Fruit fly (Drosophila melanogaster) whole organism, embryonic: ENCODE results near the gene CG14818.

ENCODE experiments used
- B-H1 ChIP-seq: fragments of 200-800 bp; sonication (Bioruptor generic); IDR thresholded peaks from 3 replicates; pipeline ENCODE4 v1.3.6; 2022; ENCODE audit warnings: missing biosample characterization, missing genetic modification characterization
- Bteb2 ChIP-seq: fragments of 200-800 bp; sonication (Bioruptor generic); optimal IDR thresholded peaks from 2 replicates; lab custom pipeline; 2016; ENCODE audit warnings: missing biosample characterization, missing genetic modification characterization
- C15 ChIP-seq: fragments of 200-800 bp; sonication (Bioruptor generic); IDR thresholded peaks from 3 replicates; pipeline ENCODE4 v1.3.6; 2022; ENCODE audit warnings: missing biosample characterization, missing genetic modification characterization
- CG10209 ChIP-seq: fragments of 200-800 bp; sonication (Bioruptor generic); optimal IDR thresholded peaks from 3 replicates; lab custom pipeline; 2017; ENCODE audit warnings: missing biosample characterization, mild to moderate bottlenecking, missing genetic modification characterization, missing genetic modification reagents
- CG10321 ChIP-seq: fragments of 200-800 bp; sonication (Bioruptor generic); IDR thresholded peaks from 2 replicates; pipeline ENCODE4 v1.3.6; 2022; ENCODE audit warnings: missing biosample characterization, missing genetic modification characterization
- CG11398 ChIP-seq: fragments of 200-800 bp; sonication (Bioruptor generic); optimal IDR thresholded peaks from 2 replicates; lab custom pipeline; 2016; ENCODE audit warnings: missing biosample characterization, missing genetic modification characterization
- CG11504 ChIP-seq: fragments of 200-800 bp; sonication (Bioruptor generic); optimal IDR thresholded peaks from 3 replicates; lab custom pipeline; 2019; ENCODE audit warnings: missing biosample characterization, mild to moderate bottlenecking, missing genetic modification characterization, moderate library complexity
- CG12236 ChIP-seq: fragments of 200-800 bp; sonication (Bioruptor generic); optimal IDR thresholded peaks from 2 replicates; lab custom pipeline; 2016; ENCODE audit warnings: missing biosample characterization, missing genetic modification characterization
- CG13123 ChIP-seq: fragments of 200-800 bp; sonication (Bioruptor generic); optimal IDR thresholded peaks from 2 replicates; lab custom pipeline; 2016; ENCODE audit warnings: missing biosample characterization, missing genetic modification characterization
- CG14667 ChIP-seq: fragments of 200-800 bp; sonication (Bioruptor generic); IDR thresholded peaks from 2 replicates; pipeline ENCODE4 v1.3.6; 2022; ENCODE audit warnings: missing biosample characterization, missing genetic modification characterization
- CG15601 ChIP-seq: fragments of 200-800 bp; sonication (Bioruptor generic); optimal IDR thresholded peaks from 3 replicates; lab custom pipeline; 2019; ENCODE audit warnings: missing biosample characterization, mild to moderate bottlenecking, missing genetic modification characterization, moderate library complexity
- CG17385 ChIP-seq: fragments of 200-800 bp; sonication (Bioruptor generic); optimal IDR thresholded peaks from 3 replicates; lab custom pipeline; 2018; ENCODE audit warnings: missing biosample characterization, mild to moderate bottlenecking, missing genetic modification characterization
- CG18011 ChIP-seq: fragments of 200-800 bp; sonication (Bioruptor generic); optimal IDR thresholded peaks from 2 replicates; lab custom pipeline; 2017; ENCODE audit warnings: missing biosample characterization, missing genetic modification characterization, mild to moderate bottlenecking, moderate library complexity, missing genotype
- CG1832 ChIP-seq: fragments of 200-800 bp; sonication (Bioruptor generic); optimal IDR thresholded peaks from 2 replicates; lab custom pipeline; 2017; ENCODE audit warnings: missing biosample characterization, mild to moderate bottlenecking, missing genetic modification characterization, inconsistent platforms
- CG2712 ChIP-seq: fragments of 200-800 bp; optimal IDR thresholded peaks from 3 replicates; lab custom pipeline; 2019; ENCODE audit warnings: missing biosample characterization, mild to moderate bottlenecking, missing genetic modification characterization, moderate library complexity
- CG30020 ChIP-seq: fragments of 200-800 bp; optimal IDR thresholded peaks from 2 replicates; lab custom pipeline; 2019; ENCODE audit warnings: missing biosample characterization, mild to moderate bottlenecking, missing genetic modification characterization, moderate library complexity
- CG3065 ChIP-seq: fragments of 200-800 bp; sonication (Bioruptor generic); optimal IDR thresholded peaks from 2 replicates; lab custom pipeline; 2016; ENCODE audit warnings: missing biosample characterization, missing genetic modification characterization
- CG3407 ChIP-seq: fragments of 200-800 bp; sonication (Bioruptor generic); optimal IDR thresholded peaks from 2 replicates; lab custom pipeline; 2018; ENCODE audit warnings: missing biosample characterization, mild to moderate bottlenecking, missing genetic modification characterization
- CG4328 ChIP-seq: fragments of 200-800 bp; sonication (Bioruptor generic); optimal IDR thresholded peaks from 3 replicates; lab custom pipeline; 2017; ENCODE audit warnings: missing biosample characterization, missing genetic modification reagents, missing genetic modification characterization
- CG4360 ChIP-seq: fragments of 200-800 bp; sonication (Bioruptor generic); IDR thresholded peaks from 2 replicates; pipeline ENCODE4 v1.3.6; 2022; ENCODE audit warnings: missing biosample characterization, missing genetic modification characterization
- CG7745 ChIP-seq: fragments of 200-800 bp; sonication (Bioruptor generic); optimal IDR thresholded peaks from 2 replicates; lab custom pipeline; 2018; ENCODE audit warnings: missing biosample characterization, mild to moderate bottlenecking, missing genetic modification characterization, moderate library complexity
- CG7786 ChIP-seq: fragments of 200-800 bp; sonication (Bioruptor generic); optimal IDR thresholded peaks from 2 replicates; lab custom pipeline; 2016; ENCODE audit warnings: missing biosample characterization, missing genetic modification characterization
- CG7839 ChIP-seq: fragments of 200-800 bp; sonication (Bioruptor generic); optimal IDR thresholded peaks from 3 replicates; lab custom pipeline; 2018; ENCODE audit warnings: missing biosample characterization, mild to moderate bottlenecking, missing genetic modification characterization, moderate library complexity
- CG8359 ChIP-seq: fragments of 200-800 bp; sonication (Bioruptor generic); optimal IDR thresholded peaks from 2 replicates; lab custom pipeline; 2017; ENCODE audit warnings: missing biosample characterization, mild to moderate bottlenecking, missing genetic modification characterization, borderline replicate concordance
- CG8388 ChIP-seq: fragments of 200-800 bp; sonication (Bioruptor generic); optimal IDR thresholded peaks from 2 replicates; lab custom pipeline; 2019; ENCODE audit warnings: missing biosample characterization, mild to moderate bottlenecking, missing genetic modification characterization, moderate library complexity
- CG9876 ChIP-seq: fragments of 200-800 bp; sonication (Bioruptor generic); optimal IDR thresholded peaks from 2 replicates; lab custom pipeline; 2016; ENCODE audit warnings: missing biosample characterization, missing genetic modification characterization
- Doc2 ChIP-seq: fragments of 200-800 bp; sonication (Bioruptor generic); IDR thresholded peaks from 2 replicates; pipeline ENCODE4 v1.3.6; 2022; ENCODE audit warnings: missing biosample characterization, missing genetic modification characterization
- Fer2 ChIP-seq: fragments of 200-800 bp; sonication (Bioruptor generic); optimal IDR thresholded peaks from 2 replicates; lab custom pipeline; 2018; ENCODE audit warnings: missing biosample characterization, mild to moderate bottlenecking, missing genetic modification characterization, moderate library complexity
- Gsc ChIP-seq: fragments of 200-800 bp; sonication (Bioruptor generic); IDR thresholded peaks from 2 replicates; pipeline ENCODE4 v1.3.6; 2022; ENCODE audit warnings: missing biosample characterization, missing genetic modification characterization
- H15 ChIP-seq: fragments of 200-800 bp; sonication (Bioruptor generic); IDR thresholded peaks from 3 replicates; pipeline ENCODE4 v1.3.6; 2022; ENCODE audit warnings: missing biosample characterization, missing genetic modification characterization
- Hsf ChIP-seq: fragments of 200-800 bp; sonication (Bioruptor generic); optimal IDR thresholded peaks from 3 replicates; lab custom pipeline; 2016; ENCODE audit warnings: missing biosample characterization, missing genetic modification characterization
- Nf-YA ChIP-seq: fragments of 200-800 bp; sonication (Bioruptor generic); IDR thresholded peaks from 2 replicates; pipeline ENCODE4 v1.3.6; 2022; ENCODE audit warnings: missing biosample characterization, missing genetic modification characterization
- Scr ChIP-seq: fragments of 200-800 bp; sonication (Bioruptor generic); IDR thresholded peaks from 2 replicates; pipeline ENCODE4 v1.3.6; 2022; ENCODE audit warnings: missing biosample characterization, missing genetic modification characterization; ENCODE audit not compliant: partially characterized antibody
- Usf ChIP-seq: fragments of 200-800 bp; sonication (Bioruptor generic); optimal IDR thresholded peaks from 2 replicates; lab custom pipeline; 2017; ENCODE audit warnings: missing genotype, missing biosample characterization, missing genetic modification characterization
- ato ChIP-seq: fragments of 200-800 bp; sonication (Bioruptor generic); IDR thresholded peaks from 2 replicates; pipeline ENCODE4 v1.3.6; 2022; ENCODE audit warnings: missing biosample characterization, missing genetic modification characterization; ENCODE audit not compliant: partially characterized antibody
- bcd ChIP-seq: fragments of 200-800 bp; sonication (Bioruptor generic); optimal IDR thresholded peaks from 2 replicates; lab custom pipeline; 2017; ENCODE audit warnings: missing biosample characterization, mild to moderate bottlenecking, missing genetic modification characterization
- cato ChIP-seq: fragments of 200-800 bp; sonication (Bioruptor generic); optimal IDR thresholded peaks from 2 replicates; lab custom pipeline; 2016; ENCODE audit warnings: missing biosample characterization, missing genetic modification characterization, borderline replicate concordance
- fu2 ChIP-seq: fragments of 200-800 bp; sonication (Bioruptor generic); optimal IDR thresholded peaks from 2 replicates; lab custom pipeline; 2016; ENCODE audit warnings: missing biosample characterization, missing genetic modification characterization
- gsb ChIP-seq: fragments of 200-800 bp; sonication (Bioruptor generic); IDR thresholded peaks from 2 replicates; pipeline ENCODE4 v1.3.6; 2022; ENCODE audit warnings: missing biosample characterization, missing genetic modification characterization
- hkb ChIP-seq, 2 experiments: fragments of 200-800 bp in 1 of 2; fragments of >200 bp in 1 of 2; sonication (Bioruptor generic) in 1 of 2; IDR thresholded peaks in 1 of 2; optimal IDR thresholded peaks in 1 of 2; 2 replicates each; pipeline versions ENCODE4 v1.3.6 to Lab custom; 2017 to 2022; ENCODE audit warnings: missing biosample characterization in 1 of 2, missing genetic modification characterization in 1 of 2
- hth ChIP-seq: fragments of >200 bp; optimal IDR thresholded peaks from 2 replicates; lab custom pipeline; 2017; ENCODE audit warnings: inconsistent platforms
- kni ChIP-seq: fragments of 200-800 bp; sonication (Bioruptor generic); optimal IDR thresholded peaks from 3 replicates; lab custom pipeline; 2017; ENCODE audit warnings: mild to moderate bottlenecking, missing biosample characterization, missing genetic modification reagents, missing genetic modification characterization
- onecut ChIP-seq: fragments of 200-800 bp; sonication (Bioruptor generic); IDR thresholded peaks from 2 replicates; pipeline ENCODE4 v1.3.6; 2022; ENCODE audit warnings: missing biosample characterization, missing genetic modification characterization
- phol ChIP-seq: fragments of 200-800 bp; sonication (Bioruptor generic); optimal IDR thresholded peaks from 3 replicates; lab custom pipeline; 2018; ENCODE audit warnings: missing biosample characterization, mild to moderate bottlenecking, missing genetic modification characterization, moderate library complexity
- pzg ChIP-seq: fragments of 200-800 bp; sonication (Bioruptor generic); optimal IDR thresholded peaks from 3 replicates; lab custom pipeline; 2018; ENCODE audit warnings: missing biosample characterization, mild to moderate bottlenecking, missing genetic modification characterization, moderate library complexity
- rib ChIP-seq: fragments of 200-800 bp; sonication (Bioruptor generic); IDR thresholded peaks from 2 replicates; pipeline ENCODE4 v1.3.6; 2022; ENCODE audit warnings: missing biosample characterization, missing genetic modification characterization
- ro ChIP-seq: fragments of 200-800 bp; sonication (Bioruptor generic); IDR thresholded peaks from 2 replicates; pipeline ENCODE4 v1.3.6; 2022; ENCODE audit warnings: missing biosample characterization, missing genetic modification characterization
- stc ChIP-seq: fragments of 200-800 bp; sonication (Bioruptor generic); IDR thresholded peaks from 2 replicates; pipeline ENCODE4 v1.3.6; 2022; ENCODE audit warnings: missing biosample characterization, missing genetic modification characterization
- ttk ChIP-seq: fragments of 200-800 bp; sonication (Bioruptor generic); IDR thresholded peaks from 2 replicates; pipeline ENCODE4 v2.1.2; 2022; ENCODE audit warnings: missing biosample characterization, missing genetic modification characterization
- wor ChIP-seq: fragments of 200-800 bp; sonication (Bioruptor generic); IDR thresholded peaks from 2 replicates; pipeline ENCODE4 v1.3.6; 2022; ENCODE audit warnings: missing biosample characterization, missing genetic modification characterization

CG14818 gene

dm6 chrX:1858867-1859266, 20.7 kb downstream of the CG14818 start, which contains the start of gene Lamtor5 (continued):
- TF ChIP-seq CG18011 (GFP tag; lab: Kevin White, UChicago) (peak; percentile 40), CG10209 (peak; percentile 5), pzg (GFP tag; lab: Kevin White, UChicago) (peak; percentile 55), cato (no peak), H15 (no peak), CG30020 (tag; lab: Kevin White, UChicago) (no peak), fu2 (GFP tag; lab: Kevin White, UChicago) (peak; percentile 14), B-H1 (GFP tag; lab: Robert Waterston, UW) (peak; percentile 21; the same call in 1 of the 3 replicates), wor (no peak), stc (no peak; the same call in 1 of the 2 replicates), CG12236 (GFP tag; lab: Kevin White, UChicago) (no peak), kni (GFP tag; lab: Kevin White, UChicago) (no peak), CG9876 (no peak), CG15601 (tag; lab: Kevin White, UChicago) (no peak), CG1832 (GFP tag; lab: Kevin White, UChicago) (no peak), bcd (GFP tag; lab: Kevin White, UChicago) (peak; percentile 48), rib (GFP tag; lab: Robert Waterston, UW) (no peak), hth (lab: Kevin White, UChicago) (no peak), CG14667 (GFP tag; lab: Robert Waterston, UW) (no peak), C15 (GFP tag; lab: Robert Waterston, UW) (no peak), CG11504 (tag; lab: Kevin White, UChicago) (peak; percentile 47), Usf (GFP tag; lab: Kevin White, UChicago) (no peak), Hsf (GFP tag; lab: Kevin White, UChicago) (peak; percentile 32), CG8359 (no peak), phol (tag; lab: Kevin White, UChicago) (peak; percentile 41), Nf-YA (GFP tag; lab: Robert Waterston, UW) (no peak), CG7786 (GFP tag; lab: Kevin White, UChicago) (no peak), CG3065 (GFP tag; lab: Kevin White, UChicago) (no peak), Doc2 (no peak), Scr (GFP tag; lab: Robert Waterston, UW) (0 out of 2 replicates have a peak, but pooled peaks have one; percentile 21), Bteb2 (GFP tag; lab: Kevin White, UChicago) (no peak), CG3407 (GFP tag; lab: Kevin White, UChicago) (no peak), CG17385 (GFP tag; lab: Kevin White, UChicago) (peak; percentile 33), CG10321 (GFP tag; lab: Robert Waterston, UW) (0 out of 2 replicates have a peak, but pooled peaks have one; percentile 16), Gsc (GFP tag; lab: Robert Waterston, UW) (no peak), ttk (GFP tag; lab: Robert Waterston, UW) (no peak), CG11398 (GFP tag; lab: Kevin White, UChicago) (no peak), CG8388 (GFP tag; lab: Kevin White, UChicago) (peak; percentile 18), CG4328 (GFP tag; lab: Kevin White, UChicago) (no peak), CG13123 (GFP tag; lab: Kevin White, UChicago) (no peak), ato (GFP tag; lab: Robert Waterston, UW) (no peak; the same call in 1 of the 2 replicates), Fer2 (tag; lab: Kevin White, UChicago) (no peak), onecut (GFP tag; lab: Robert Waterston, UW) (peak; percentile 18; the same call in 1 of the 2 replicates), CG7839 (peak; percentile 56), CG7745 (no peak), ro (GFP tag; lab: Robert Waterston, UW) (no peak), CG2712 (tag; lab: Kevin White, UChicago) (peak; percentile 58), gsb (GFP tag; lab: Robert Waterston, UW) (no peak), CG4360 (GFP tag; lab: Robert Waterston, UW) (no peak), hkb (optimal IDR thresholded peaks at IDR 0.05; lab: Kevin White, UChicago) (no peak), hkb (GFP tag; IDR thresholded peaks at IDR 0.05; lab: Robert Waterston, UW) (peak; percentile 39; the same call in 1 of the 2 replicates)
